Fruit fly (Drosophila melanogaster): ENCODE data around the gene CG32655.

Gene CG32655

dm6 chrX:12258928-12259327 is 23.3 kb upstream of the CG32655 start (continued):
- no peak for TF ChIP-seq Mes4 (GFP tag; optimal IDR thresholded peaks at IDR 0.05)
- TF ChIP-seq fd64A (GFP tag; optimal IDR thresholded peaks at IDR 0.05), result no peak
- TF ChIP-seq Meics (GFP tag; optimal IDR thresholded peaks at IDR 0.05), result peak; percentile 2
- no peak for TF ChIP-seq kah (GFP tag; optimal IDR thresholded peaks at IDR 0.05)
- no peak for TF ChIP-seq E2f2 (GFP tag; IDR thresholded peaks at IDR 0.05)
- TF ChIP-seq Lim3 (GFP tag; IDR thresholded peaks at IDR 0.05), result no peak
- TF ChIP-seq rib (GFP tag; IDR thresholded peaks at IDR 0.05), result no peak
- TF ChIP-seq Mad (GFP tag; optimal IDR thresholded peaks at IDR 0.05), result no peak
- TF ChIP-seq btn (GFP tag; optimal IDR thresholded peaks at IDR 0.05), result no peak
- TF ChIP-seq CG2678 (tag; optimal IDR thresholded peaks at IDR 0.05), result peak; percentile 8
- no peak for TF ChIP-seq slp2 (GFP tag; optimal IDR thresholded peaks at IDR 0.05)
- no peak for TF ChIP-seq pho (GFP tag; optimal IDR thresholded peaks at IDR 0.05)
- TF ChIP-seq oc (tag; optimal IDR thresholded peaks at IDR 0.05), result no peak
- TF ChIP-seq Fer2 (tag; optimal IDR thresholded peaks at IDR 0.05), result no peak
- TF ChIP-seq CG6175 (GFP tag; IDR thresholded peaks at IDR 0.05), result no peak
- TF ChIP-seq zf30C (GFP tag; optimal IDR thresholded peaks at IDR 0.05), result peak; percentile 36
- TF ChIP-seq ERR (GFP tag; optimal IDR thresholded peaks at IDR 0.05), result no peak
- TF ChIP-seq CG4424 (GFP tag; optimal IDR thresholded peaks at IDR 0.05), result no peak
- TF ChIP-seq NfI (GFP tag; optimal IDR thresholded peaks at IDR 0.05), result no peak
- TF ChIP-seq CG30403 (GFP tag; optimal IDR thresholded peaks at IDR 0.05), result peak; percentile 20
- peak in 1 of 3 experiments; percentile 16 for TF ChIP-seq lola (GFP tag; optimal IDR thresholded peaks at IDR 0.05)
- no peak for TF ChIP-seq CG2129 (GFP tag; IDR thresholded peaks at IDR 0.05; ENCODE audit: partially characterized antibody)
- no peak for TF ChIP-seq CG16815 (GFP tag; optimal IDR thresholded peaks at IDR 0.05)
- no peak for TF ChIP-seq gsb (GFP tag; IDR thresholded peaks at IDR 0.05)
- TF ChIP-seq ase (GFP tag; IDR thresholded peaks at IDR 0.05), result no peak
- TF ChIP-seq Drgx (GFP tag; IDR thresholded peaks at IDR 0.05), result no peak
- peak; percentile 21 for TF ChIP-seq CG10979 (tag; optimal IDR thresholded peaks at IDR 0.05)
- TF ChIP-seq phol (tag; optimal IDR thresholded peaks at IDR 0.05), result peak; percentile 17
- TF ChIP-seq Hand (GFP tag; optimal IDR thresholded peaks at IDR 0.05), result no peak
- TF ChIP-seq fd3F (GFP tag; optimal IDR thresholded peaks at IDR 0.05), result no peak
- TF ChIP-seq ind (GFP tag; optimal IDR thresholded peaks at IDR 0.05), result no peak
- peak; percentile 21 for TF ChIP-seq CG18262 (tag; optimal IDR thresholded peaks at IDR 0.05)
- no peak for TF ChIP-seq vvl (GFP tag; IDR thresholded peaks at IDR 0.05)
- no peak for TF ChIP-seq sens-2 (GFP tag; IDR thresholded peaks at IDR 0.05)
- TF ChIP-seq bab2 (GFP tag; optimal IDR thresholded peaks at IDR 0.05), result no peak
- TF ChIP-seq p53 (GFP tag; optimal IDR thresholded peaks at IDR 0.05), result no peak
- no peak for TF ChIP-seq CG2116 (GFP tag; optimal IDR thresholded peaks at IDR 0.05)
- no peak for TF ChIP-seq CG2875 (GFP tag; optimal IDR thresholded peaks at IDR 0.05)
- TF ChIP-seq grau (tag; optimal IDR thresholded peaks at IDR 0.05), result peak; percentile 26
- no peak for TF ChIP-seq her (GFP tag; optimal IDR thresholded peaks at IDR 0.05)
- TF ChIP-seq Chrac-16 (GFP tag; optimal IDR thresholded peaks at IDR 0.05), result no peak
- no peak for TF ChIP-seq Scr (GFP tag; IDR thresholded peaks at IDR 0.05; ENCODE audit: partially characterized antibody)
- TF ChIP-seq CG2712 (tag; optimal IDR thresholded peaks at IDR 0.05), result peak; percentile 14
- TF ChIP-seq CG8924 (tag; optimal IDR thresholded peaks at IDR 0.05), result no peak
- no peak for TF ChIP-seq prd (optimal IDR thresholded peaks at IDR 0.05)
- peak; percentile 36; the same call in 1 of the 3 replicates for TF ChIP-seq prd (GFP tag; IDR thresholded peaks at IDR 0.05)
- peak; percentile 15 for TF ChIP-seq CG9727 (GFP tag; optimal IDR thresholded peaks at IDR 0.05)
- TF ChIP-seq odd (GFP tag; optimal IDR thresholded peaks at IDR 0.05), result no peak
- TF ChIP-seq CG14667 (GFP tag; IDR thresholded peaks at IDR 0.05), result no peak
- no peak for TF ChIP-seq CG7928 (GFP tag; optimal IDR thresholded peaks at IDR 0.05)
- no peak for TF ChIP-seq CG31441 (GFP tag; IDR thresholded peaks at IDR 0.05)
- no peak for TF ChIP-seq dysf (GFP tag; IDR thresholded peaks at IDR 0.05)

Data from whole organism, embryonic.